Worm (Caenorhabditis elegans): ENCODE data around the gene nstp-3.

The nstp-3 gene

DNA sequence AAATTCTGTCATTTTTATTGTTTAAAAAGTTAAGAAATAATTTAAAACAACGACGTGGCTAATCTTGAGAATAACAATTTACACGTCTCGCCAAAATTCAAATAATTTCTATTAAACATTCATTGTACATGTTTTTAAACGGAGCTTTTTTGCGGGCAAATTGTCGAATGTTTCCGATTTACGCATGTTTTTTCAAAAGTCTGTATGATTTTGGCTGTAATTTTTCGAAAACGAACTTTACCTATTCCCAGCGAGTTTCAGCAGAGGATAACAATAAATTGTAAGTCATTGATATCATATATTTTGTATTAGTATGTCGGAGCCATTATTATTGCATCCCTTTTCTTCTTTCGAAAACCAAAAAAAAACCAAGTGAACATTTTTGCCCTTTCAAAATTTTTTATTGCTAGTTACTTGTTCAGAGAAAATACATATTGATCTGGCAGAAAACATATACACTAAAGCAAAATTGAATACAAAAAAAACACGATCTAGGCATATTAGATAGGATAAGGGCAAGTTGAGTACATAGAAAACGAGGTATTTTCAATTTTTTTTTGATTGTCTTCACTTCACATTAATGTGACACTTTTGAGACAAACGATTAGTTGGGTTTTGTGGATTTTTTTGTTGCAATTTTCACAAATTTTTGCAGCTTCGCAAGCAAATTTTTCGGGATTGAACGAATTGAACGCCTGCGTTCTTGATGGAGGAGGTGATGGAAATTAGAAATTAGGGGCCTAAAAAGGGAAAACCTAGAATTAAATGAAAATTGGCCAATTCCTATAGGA is 40.7 kb upstream of the nstp-3 start, which contains the start of gene F26F12.2 (continued):
- TF ChIP-seq hmg-1.1 (GFP tag; IDR thresholded peaks at IDR 0.05) (peak; percentile 39; the same call in 1 of the 2 replicates), hlh-30 (tag; optimal IDR thresholded peaks at IDR 0.05; ENCODE audit: insufficient read depth) (peak; percentile 26), madf-5 (GFP tag; IDR thresholded peaks at IDR 0.05) (peak in 1 of 2 experiments; percentile 17; a peak in 1 of 4 replicates), ZK546.5 (tag; optimal IDR thresholded peaks at IDR 0.05) (no peak), lin-38 (GFP tag; IDR thresholded peaks at IDR 0.05) (0 out of 2 replicates have a peak, but pooled peaks have one; percentile 17), arid-1 (GFP tag; conservative IDR thresholded peaks at IDR 0.05) (peak; percentile 61; the same call in 1 of the 2 replicates), nhr-42 (GFP tag; IDR thresholded peaks at IDR 0.05) (no peak), sdz-12 (GFP tag; optimal IDR thresholded peaks at IDR 0.05) (peak; percentile 78), aha-1 (tag) (peak; percentile 84), F10B5.3 (tag; optimal IDR thresholded peaks at IDR 0.05) (no peak), hif-1 (tag; optimal IDR thresholded peaks at IDR 0.05) (peak in 1 of 2 experiments; percentile 11), mxl-3 (GFP tag; optimal IDR thresholded peaks at IDR 0.05) (no peak), saeg-2 (GFP tag; IDR thresholded peaks at IDR 0.05) (no peak), egl-27 (tag; optimal IDR thresholded peaks at IDR 0.05) (no peak), nhr-237 (tag; optimal IDR thresholded peaks at IDR 0.05) (no peak), lin-1 (GFP tag; IDR thresholded peaks at IDR 0.05) (no peak; the same call in 1 of the 2 replicates), dmd-6 (GFP tag; IDR thresholded peaks at IDR 0.05) (no peak), lim-7 (GFP tag; IDR thresholded peaks at IDR 0.05) (peak; percentile 41; the same call in 1 of the 2 replicates), spr-1 (tag; optimal IDR thresholded peaks at IDR 0.05) (peak; percentile 6), D1046.2 (GFP tag; IDR thresholded peaks at IDR 0.05) (no peak), duxl-1 (tag; optimal IDR thresholded peaks at IDR 0.05; ENCODE audit: poor library complexity) (no peak), unc-62 (GFP tag; optimal IDR thresholded peaks at IDR 0.05 in 1 of 2) (peak in 1 of 2 experiments; percentile 91), unc-62 (tag; optimal IDR thresholded peaks at IDR 0.05) (no peak), zip-11 (GFP tag; IDR thresholded peaks at IDR 0.05) (no peak), skn-1 (tag; optimal IDR thresholded peaks at IDR 0.05) (no peak), dmd-9 (GFP tag; IDR thresholded peaks at IDR 0.05) (0 out of 2 replicates have a peak, but pooled peaks have one; percentile 46), mep-1 (tag; optimal IDR thresholded peaks at IDR 0.05) (peak; percentile 39), madf-9 (GFP tag; conservative IDR thresholded peaks at IDR 0.05) (0 out of 2 replicates have a peak, but pooled peaks have one; percentile 12), lin-29 (GFP tag; IDR thresholded peaks at IDR 0.05) (no peak), nhr-25 (tag; optimal IDR thresholded peaks at IDR 0.05; ENCODE audit: borderline replicate concordance, insufficient read depth) (peak; percentile 59), nhr-48 (tag; optimal IDR thresholded peaks at IDR 0.05) (no peak), F26F4.8 (GFP tag; conservative IDR thresholded peaks at IDR 0.05) (no peak), cey-2 (tag; optimal IDR thresholded peaks at IDR 0.05; ENCODE audit: borderline replicate concordance, insufficient read depth) (no peak)

DNA sequence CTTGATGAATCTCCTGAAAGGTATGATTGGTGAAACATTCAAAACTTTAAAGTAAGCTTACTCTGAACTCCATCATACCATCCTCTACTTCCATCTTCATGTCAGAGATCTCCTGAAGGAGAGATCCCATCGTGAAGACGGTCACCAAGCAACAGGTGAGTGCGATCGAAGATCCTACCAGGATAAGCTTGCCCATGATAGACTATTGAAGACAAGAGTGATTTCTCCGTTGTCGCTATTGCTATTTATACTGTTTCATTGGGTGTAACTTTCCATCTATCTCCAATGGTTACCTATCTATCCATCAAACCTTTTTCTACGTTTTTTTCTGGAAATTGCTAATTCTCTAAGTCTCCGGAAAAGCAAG is 38.6 kb upstream of the nstp-3 start, which contains the start of gene col-140:
Gene col-140 (minus strand): TSS at position 219 of the 367 bp plus-strand sequence.
- TF ChIP-seq ama-1 (optimal IDR thresholded peaks at IDR 0.05): peak; percentile 75
- TF ChIP-seq unc-62 (GFP tag; optimal IDR thresholded peaks at IDR 0.05 in 1 of 2): peak in 1 of 2 experiments; percentile 32
- TF ChIP-seq unc-62 (tag; optimal IDR thresholded peaks at IDR 0.05): no peak
- no peak; the same call in 1 of the 2 replicates for TF ChIP-seq dmd-6 (GFP tag; IDR thresholded peaks at IDR 0.05)

DNA sequence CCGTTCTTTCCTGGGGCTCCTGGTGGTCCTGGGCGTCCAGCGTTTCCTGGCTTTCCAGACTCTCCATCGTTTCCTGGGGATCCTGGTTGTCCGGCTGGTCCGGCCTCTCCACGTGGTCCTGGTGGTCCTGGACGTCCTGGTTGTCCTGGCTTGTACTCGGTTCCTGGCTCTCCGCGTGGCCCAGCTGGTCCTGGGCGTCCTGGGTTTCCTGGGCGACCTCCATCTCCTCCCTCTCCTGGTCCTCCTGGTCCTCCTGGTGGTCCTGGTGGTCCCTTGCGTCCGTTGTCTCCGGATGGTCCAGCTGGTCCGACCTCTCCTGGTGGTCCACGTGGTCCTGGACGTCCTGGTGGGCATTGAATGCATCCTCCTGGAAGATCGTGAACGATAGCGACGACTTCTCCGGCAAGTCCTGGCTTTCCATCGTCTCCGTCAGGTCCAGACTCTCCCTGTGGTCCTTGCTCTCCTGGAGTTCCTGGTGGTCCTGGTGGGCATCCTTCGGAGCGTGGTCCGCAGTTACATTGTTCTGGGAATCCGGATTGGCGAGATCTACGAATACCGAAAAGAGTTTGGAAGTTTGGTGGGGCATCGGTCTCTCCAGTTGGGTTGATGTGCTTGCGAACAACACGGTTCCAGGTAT is 38.1 kb upstream of the nstp-3 start:
- TF ChIP-seq hif-1 (tag; optimal IDR thresholded peaks at IDR 0.05) (no peak), lsy-2 (tag; optimal IDR thresholded peaks at IDR 0.05) (no peak), tag-97 (GFP tag; IDR thresholded peaks at IDR 0.05) (no peak), fos-1 (tag; optimal IDR thresholded peaks at IDR 0.05) (no peak), nhr-48 (tag; optimal IDR thresholded peaks at IDR 0.05) (no peak), lir-3 (tag; optimal IDR thresholded peaks at IDR 0.05) (no peak), T20F7.1 (GFP tag; optimal IDR thresholded peaks at IDR 0.05) (no peak), nhr-111 (GFP tag; optimal IDR thresholded peaks at IDR 0.05) (no peak), set-16 (GFP tag; IDR thresholded peaks at IDR 0.05) (peak; percentile 99), ctbp-1 (GFP tag; IDR thresholded peaks at IDR 0.05) (peak; percentile 78), D1046.2 (GFP tag; IDR thresholded peaks at IDR 0.05) (peak; percentile 42; the same call in 1 of the 2 replicates), lin-13 (GFP tag; optimal IDR thresholded peaks at IDR 0.05) (no peak), aly-2 (tag; optimal IDR thresholded peaks at IDR 0.05) (no peak), zag-1 (tag; optimal IDR thresholded peaks at IDR 0.05) (no peak), lin-38 (GFP tag; IDR thresholded peaks at IDR 0.05) (peak; percentile 28; the same call in 1 of the 2 replicates), unc-39 (tag; optimal IDR thresholded peaks at IDR 0.05) (no peak)

Data from whole organism, L4 larva.